Worm (Caenorhabditis elegans): ENCODE data around the gene dex-1.
A peak's percentile ranks its signal among the peaks of the same experiment; 100 is the strongest.

dex-1 gene

ce11 chrIII:5501358-5502287, 24.3 kb upstream of the dex-1 start, which contains the start of gene R02F2.1 (continued):
- TF ChIP-seq F33H1.4 (GFP tag; IDR thresholded peaks at IDR 0.05) (no peak), egl-18 (GFP tag; IDR thresholded peaks at IDR 0.05) (no peak), Y53G8AR.9 (GFP tag; conservative IDR thresholded peaks at IDR 0.05) (no peak), aptf-2 (GFP tag; conservative IDR thresholded peaks at IDR 0.05) (no peak), mxl-1 (tag; optimal IDR thresholded peaks at IDR 0.05) (no peak), D2030.7 (GFP tag; IDR thresholded peaks at IDR 0.05) (no peak), ama-1 (optimal IDR thresholded peaks at IDR 0.05) (peak; percentile 62), ama-1 (GFP tag; optimal IDR thresholded peaks at IDR 0.05) (no peak), ztf-22 (GFP tag; optimal IDR thresholded peaks at IDR 0.05) (no peak), rec-8 (tag; optimal IDR thresholded peaks at IDR 0.05) (no peak)

DNA sequence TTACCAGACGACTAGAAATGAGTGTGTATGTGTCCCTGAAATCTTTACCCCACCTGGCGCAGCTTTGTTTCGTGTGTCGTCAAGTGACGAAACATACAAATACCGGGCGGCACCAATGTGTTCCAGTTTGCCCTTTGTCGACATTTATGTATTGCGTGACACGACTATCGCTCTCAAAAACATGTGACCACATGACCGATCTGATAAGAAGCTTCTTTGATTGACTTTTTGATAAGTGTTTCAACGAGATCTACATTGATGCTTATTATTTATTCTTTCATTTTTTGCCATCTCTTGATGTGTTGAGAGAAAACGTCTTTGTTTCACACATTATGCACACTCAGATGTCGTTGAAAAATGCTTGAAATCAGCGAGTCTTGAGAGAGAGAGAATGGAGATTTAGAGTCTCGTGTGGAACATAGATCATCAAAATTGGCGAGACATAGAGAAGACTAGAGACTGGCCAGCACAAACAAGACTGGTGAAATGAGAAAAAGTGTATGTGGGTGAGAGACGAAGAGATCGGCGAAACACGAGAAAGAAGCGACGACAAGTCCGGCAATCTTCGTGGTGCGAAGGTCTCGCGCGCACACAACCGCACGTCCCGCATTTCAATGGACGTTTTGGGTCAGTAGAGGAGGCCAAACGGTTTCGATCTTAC, 22.9 kb upstream of the dex-1 start:
- no peak for TF ChIP-seq F10E7.11 (tag; optimal IDR thresholded peaks at IDR 0.05)
- no peak for TF ChIP-seq madf-10 (tag; optimal IDR thresholded peaks at IDR 0.05)
- TF ChIP-seq Y53F4B.3 (GFP tag; IDR thresholded peaks at IDR 0.05) = no peak
- TF ChIP-seq nfya-2 (GFP tag; IDR thresholded peaks at IDR 0.05) = no peak
- TF ChIP-seq nhr-90 (tag; optimal IDR thresholded peaks at IDR 0.05) = no peak
- no peak for TF ChIP-seq rcor-1 (GFP tag; IDR thresholded peaks at IDR 0.05)
- no peak for TF ChIP-seq gei-17 (GFP tag; optimal IDR thresholded peaks at IDR 0.05)
- no peak for TF ChIP-seq hrde-1 (tag; optimal IDR thresholded peaks at IDR 0.05; ENCODE audit: borderline replicate concordance)
- peak; percentile 18 for TF ChIP-seq somi-1 (GFP tag; optimal IDR thresholded peaks at IDR 0.05)
- TF ChIP-seq athp-1 (tag; optimal IDR thresholded peaks at IDR 0.05) = no peak
- TF ChIP-seq let-526 (GFP tag; IDR thresholded peaks at IDR 0.05) = no peak
- no peak for TF ChIP-seq snpc-4 (GFP tag; optimal IDR thresholded peaks at IDR 0.05)
- peak in 3 of 4 experiments; percentile 17 to 46 (median 34) for TF ChIP-seq snpc-4 (tag; optimal IDR thresholded peaks at IDR 0.05)
- no peak for TF ChIP-seq madf-3 (GFP tag; IDR thresholded peaks at IDR 0.05)
- TF ChIP-seq F55B11.4 (tag; optimal IDR thresholded peaks at IDR 0.05; ENCODE audit: borderline replicate concordance, insufficient read depth) = no peak
- peak; percentile 40; the same call in 1 of the 2 replicates for TF ChIP-seq C06A6.2 (GFP tag; conservative IDR thresholded peaks at IDR 0.05)
- TF ChIP-seq lag-1 (GFP tag; IDR thresholded peaks at IDR 0.05) = no peak
- peak; percentile 68 for TF ChIP-seq unc-62 (GFP tag; optimal IDR thresholded peaks at IDR 0.05)
- TF ChIP-seq lsy-27 (tag; optimal IDR thresholded peaks at IDR 0.05; ENCODE audit: borderline replicate concordance, insufficient read depth) = no peak
- no peak; the same call in 1 of the 2 replicates for TF ChIP-seq pbrm-1 (GFP tag; IDR thresholded peaks at IDR 0.05)
- TF ChIP-seq F49E8.2 (tag; optimal IDR thresholded peaks at IDR 0.05; ENCODE audit: insufficient read depth) = no peak
- peak; percentile 10; the same call in 1 of the 2 replicates for TF ChIP-seq nfyb-1 (GFP tag; IDR thresholded peaks at IDR 0.05)
- TF ChIP-seq dpff-1 (tag; optimal IDR thresholded peaks at IDR 0.05) = no peak
- no peak for TF ChIP-seq ceh-40 (GFP tag; IDR thresholded peaks at IDR 0.05)
- no peak for TF ChIP-seq aptf-3 (GFP tag; IDR thresholded peaks at IDR 0.05)
- TF ChIP-seq cebp-1 (GFP tag; IDR thresholded peaks at IDR 0.05) = peak; percentile 46
- peak; percentile 70 for TF ChIP-seq cebp-1 (tag; optimal IDR thresholded peaks at IDR 0.05)
- TF ChIP-seq ets-4 (GFP tag; optimal IDR thresholded peaks at IDR 0.05) = peak; percentile 36
- no peak for TF ChIP-seq madf-6 (GFP tag; IDR thresholded peaks at IDR 0.05)
- no peak for TF ChIP-seq hsf-1 (GFP tag; IDR thresholded peaks at IDR 0.05)
- no peak for TF ChIP-seq cebp-2 (GFP tag; IDR thresholded peaks at IDR 0.05)
- TF ChIP-seq lin-26 (GFP tag; IDR thresholded peaks at IDR 0.05) = peak; percentile 9; the same call in 1 of the 2 replicates
- peak; percentile 56 for TF ChIP-seq atf-7 (tag; optimal IDR thresholded peaks at IDR 0.05)
- TF ChIP-seq Y56A3A.18 (GFP tag; IDR thresholded peaks at IDR 0.05) = no peak
- TF ChIP-seq repo-1 (tag; optimal IDR thresholded peaks at IDR 0.05) = no peak

Data from whole organism, young adult.